Worm (Caenorhabditis elegans) whole organism, dauer: ENCODE data around the gene gyg-2.

Experiments used
- unc-62 ChIP-seq: sonication (generic microtip); optimal IDR thresholded peaks from 2 replicates; lab custom pipeline; 2017; ENCODE audit warnings: missing biosample characterization, missing genetic modification reagents, missing genetic modification characterization

gyg-2 gene

ce11 chrV:16746231-16746990 lies at the start of gene gyg-2:
TSS of gene gyg-2 (minus strand) at chrV:16746258.
- TF ChIP-seq unc-62 (GFP tag; lab: Kevin White, UChicago): no peak

ce11 chrV:16794828-16795354 lies 48.8 kb upstream of the gyg-2 start, which contains the start of the genes ctps-1 and pus-1:
TSS of gene ctps-1 (plus strand) at chrV:16794878.
TSS of gene pus-1 (minus strand) at chrV:16794952.
- TF ChIP-seq unc-62 (GFP tag; lab: Kevin White, UChicago): no peak

- no peak for TF ChIP-seq unc-62 (GFP tag; lab: Kevin White, UChicago)
Measured at ce11 chrV:16794079-16794478, 48.0 kb upstream of the gyg-2 start.

- TF ChIP-seq unc-62 (GFP tag; lab: Kevin White, UChicago): no peak
Measured at ce11 chrV:16793312-16793711, 47.3 kb upstream of the gyg-2 start.

ce11 chrV:16792717-16793116 lies 46.7 kb upstream of the gyg-2 start:
- no peak for TF ChIP-seq unc-62 (GFP tag; lab: Kevin White, UChicago)

ce11 chrV:16788967-16789366 lies 42.9 kb upstream of the gyg-2 start, which contains the start of gene immt-2:
TSS of gene immt-2 (plus strand) at chrV:16789267.
- no peak for TF ChIP-seq unc-62 (GFP tag; lab: Kevin White, UChicago)

- no peak for TF ChIP-seq unc-62 (GFP tag; lab: Kevin White, UChicago)
Measured at ce11 chrV:16786012-16786411, 40.0 kb upstream of the gyg-2 start.

- no peak for TF ChIP-seq unc-62 (GFP tag; lab: Kevin White, UChicago)
Measured at ce11 chrV:16784806-16785205, 38.7 kb upstream of the gyg-2 start.

- no peak for TF ChIP-seq unc-62 (GFP tag; lab: Kevin White, UChicago)
Measured at ce11 chrV:16781974-16782373, 35.9 kb upstream of the gyg-2 start.

- no peak for TF ChIP-seq unc-62 (GFP tag; lab: Kevin White, UChicago)
Measured at ce11 chrV:16780554-16780953, 34.5 kb upstream of the gyg-2 start.

ce11 chrV:16779971-16780370 lies 33.9 kb upstream of the gyg-2 start:
- TF ChIP-seq unc-62 (GFP tag; lab: Kevin White, UChicago): no peak

- no peak for TF ChIP-seq unc-62 (GFP tag; lab: Kevin White, UChicago)
Measured at ce11 chrV:16779281-16779597, 33.2 kb upstream of the gyg-2 start.

- TF ChIP-seq unc-62 (GFP tag; lab: Kevin White, UChicago): no peak
Measured at ce11 chrV:16778540-16779280, 32.7 kb upstream of the gyg-2 start.

ce11 chrV:16774428-16774827 lies 28.4 kb upstream of the gyg-2 start:
- TF ChIP-seq unc-62 (GFP tag; lab: Kevin White, UChicago): no peak

- TF ChIP-seq unc-62 (GFP tag; lab: Kevin White, UChicago): no peak
Measured at ce11 chrV:16759937-16760336, 13.9 kb upstream of the gyg-2 start.

- no peak for TF ChIP-seq unc-62 (GFP tag; lab: Kevin White, UChicago)
Measured at ce11 chrV:16756166-16756565, 10.1 kb upstream of the gyg-2 start.
